Worm (Caenorhabditis elegans): ENCODE measurements around the gene C01G10.17.
"Not testable (repeated sequence)": the region's sequence is repeated elsewhere in the genome, so short reads cannot be mapped to it uniquely, and the experiment has no call there.

Gene C01G10.17

ce11 chrV:15125162-15125561, 34.6 kb downstream of the C01G10.17 start, which contains the start of gene ugt-30:
ugt-30 (minus strand) TSS chrV:15125262.
- TF ChIP-seq elt-3, nhr-76, ceh-39 (tag; optimal IDR thresholded peaks at IDR 0.05): not testable (repeated sequence)

- TF ChIP-seq ceh-39 (tag; optimal IDR thresholded peaks at IDR 0.05) (no peak), mep-1 (tag; optimal IDR thresholded peaks at IDR 0.05) (no peak), nhr-237 (tag; optimal IDR thresholded peaks at IDR 0.05) (no peak)
Observed at ce11 chrV:15127413-15127812, 36.9 kb downstream of the C01G10.17 start, which contains the start of gene srj-27. srj-27 (minus strand) TSS chrV:15127513.

ce11 chrV:15127955-15128354, 37.4 kb downstream of the C01G10.17 start, which contains the start of gene srr-7:
srr-7 (plus strand) TSS chrV:15128255.
- no peak for TF ChIP-seq ham-2 (GFP tag; optimal IDR thresholded peaks at IDR 0.05)
- TF ChIP-seq bed-3 (GFP tag; optimal IDR thresholded peaks at IDR 0.05) = no peak
- no peak for TF ChIP-seq ces-1 (GFP tag; optimal IDR thresholded peaks at IDR 0.05)
- TF ChIP-seq elt-1 (tag; optimal IDR thresholded peaks at IDR 0.05; ENCODE audit: borderline replicate concordance, insufficient read depth) = no peak
- TF ChIP-seq hlh-1 (tag; optimal IDR thresholded peaks at IDR 0.05) = no peak
- no peak for TF ChIP-seq sptf-1 (tag; optimal IDR thresholded peaks at IDR 0.05)
- TF ChIP-seq cnd-1 (tag; optimal IDR thresholded peaks at IDR 0.05) = no peak
- TF ChIP-seq mab-5 (tag; optimal IDR thresholded peaks at IDR 0.05) = no peak
- no peak for TF ChIP-seq lsy-2 (tag; optimal IDR thresholded peaks at IDR 0.05)

ce11 chrV:15132423-15132822, 41.9 kb downstream of the C01G10.17 start, which contains the start of gene str-171:
str-171 (minus strand) TSS chrV:15132523.
- no peak for TF ChIP-seq ceh-83 (GFP tag; optimal IDR thresholded peaks at IDR 0.05)

DNA sequence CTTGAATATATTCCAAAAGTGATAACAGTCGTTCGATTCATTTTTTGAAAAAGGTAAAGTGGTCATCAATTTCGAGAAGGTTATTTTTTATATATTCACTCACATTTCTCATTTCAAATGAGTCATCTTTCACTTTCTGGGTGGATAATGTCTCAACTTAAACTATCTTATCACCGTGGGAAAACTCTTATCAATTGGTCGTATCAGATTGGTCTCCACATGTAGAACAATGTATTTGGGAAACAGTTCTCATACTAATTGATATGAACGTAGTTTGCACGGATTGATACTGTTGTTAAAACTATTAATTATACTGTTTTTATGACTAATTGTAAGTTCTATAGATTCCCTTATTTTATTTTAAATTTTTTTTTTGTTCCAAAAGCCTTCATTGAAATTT, 43.3 kb downstream of the C01G10.17 start:
- TF ChIP-seq elt-1 (tag; optimal IDR thresholded peaks at IDR 0.05; ENCODE audit: borderline replicate concordance, insufficient read depth) = no peak
- no peak for TF ChIP-seq lin-13 (tag; optimal IDR thresholded peaks at IDR 0.05)
- no peak for TF ChIP-seq ceh-43 (GFP tag; optimal IDR thresholded peaks at IDR 0.05)
- TF ChIP-seq nhr-237 (tag; optimal IDR thresholded peaks at IDR 0.05) = no peak
- no peak for TF ChIP-seq ham-2 (GFP tag; optimal IDR thresholded peaks at IDR 0.05)
- TF ChIP-seq sptf-1 (tag; optimal IDR thresholded peaks at IDR 0.05) = no peak
- no peak for TF ChIP-seq mep-1 (tag; optimal IDR thresholded peaks at IDR 0.05)

- TF ChIP-seq mab-5 (tag; optimal IDR thresholded peaks at IDR 0.05) = no peak
- no peak for TF ChIP-seq unc-39 (tag; optimal IDR thresholded peaks at IDR 0.05)
- no peak for TF ChIP-seq nhr-2 (tag; optimal IDR thresholded peaks at IDR 0.05)
- peak; percentile 62 for TF ChIP-seq nhr-237 (tag; optimal IDR thresholded peaks at IDR 0.05)
- TF ChIP-seq lin-32 (GFP tag; optimal IDR thresholded peaks at IDR 0.05) = no peak
- no peak for TF ChIP-seq sem-2 (GFP tag; optimal IDR thresholded peaks at IDR 0.05)
- TF ChIP-seq blmp-1 (tag; optimal IDR thresholded peaks at IDR 0.05) = no peak
- peak; percentile 83 for TF ChIP-seq ces-1 (GFP tag; optimal IDR thresholded peaks at IDR 0.05)
- TF ChIP-seq sptf-1 (tag; optimal IDR thresholded peaks at IDR 0.05) = peak; percentile 2
- peak; percentile 21 for TF ChIP-seq lin-13 (tag; optimal IDR thresholded peaks at IDR 0.05)
- TF ChIP-seq bed-3 (GFP tag; optimal IDR thresholded peaks at IDR 0.05) = no peak
- TF ChIP-seq nhr-76 (tag; optimal IDR thresholded peaks at IDR 0.05) = no peak
- TF ChIP-seq ham-2 (GFP tag; optimal IDR thresholded peaks at IDR 0.05) = no peak
- peak; percentile 21 for TF ChIP-seq ceh-39 (tag; optimal IDR thresholded peaks at IDR 0.05)
- peak; percentile 80 for TF ChIP-seq mep-1 (tag; optimal IDR thresholded peaks at IDR 0.05)
- TF ChIP-seq ceh-43 (GFP tag; optimal IDR thresholded peaks at IDR 0.05) = no peak
- TF ChIP-seq pha-4 (tag; optimal IDR thresholded peaks at IDR 0.05) = peak; percentile 46
- TF ChIP-seq hlh-1 (tag; optimal IDR thresholded peaks at IDR 0.05) = peak; percentile 27
- peak; percentile 71 for TF ChIP-seq lsy-2 (tag; optimal IDR thresholded peaks at IDR 0.05)
Observed at ce11 chrV:15136772-15137171, 46.2 kb downstream of the C01G10.17 start, which contains the start of gene aipl-1. aipl-1 (minus strand) TSS chrV:15136801.

ce11 chrV:15139811-15140210, 49.3 kb downstream of the C01G10.17 start:
- TF ChIP-seq ham-2 (GFP tag; optimal IDR thresholded peaks at IDR 0.05) (no peak), lin-13 (tag; optimal IDR thresholded peaks at IDR 0.05) (no peak), nhr-12 (tag; optimal IDR thresholded peaks at IDR 0.05) (no peak), unc-39 (tag; optimal IDR thresholded peaks at IDR 0.05) (no peak), ces-1 (GFP tag; optimal IDR thresholded peaks at IDR 0.05) (no peak), mls-2 (tag; optimal IDR thresholded peaks at IDR 0.05) (no peak), nhr-28 (tag; optimal IDR thresholded peaks at IDR 0.05) (no peak), sptf-1 (tag; optimal IDR thresholded peaks at IDR 0.05) (no peak), elt-3 (tag; optimal IDR thresholded peaks at IDR 0.05) (no peak), nhr-237 (tag; optimal IDR thresholded peaks at IDR 0.05) (no peak), unc-120 (tag; optimal IDR thresholded peaks at IDR 0.05; ENCODE audit: poor library complexity, severe bottlenecking) (no peak), ceh-43 (GFP tag; optimal IDR thresholded peaks at IDR 0.05) (no peak), drap-1 (GFP tag; optimal IDR thresholded peaks at IDR 0.05) (no peak), elt-1 (tag; optimal IDR thresholded peaks at IDR 0.05; ENCODE audit: borderline replicate concordance, insufficient read depth) (no peak), ceh-83 (GFP tag; optimal IDR thresholded peaks at IDR 0.05) (no peak), mep-1 (tag; optimal IDR thresholded peaks at IDR 0.05) (no peak)

Measured in whole organism, mixed stage, embryonic.